Fruit fly (Drosophila melanogaster) whole organism, embryonic: ENCODE measurements around the gene Cog2.

Experiments used
- Bgb ChIP-seq: fragments of 200-800 bp; sonication (Bioruptor generic); IDR thresholded peaks from 2 replicates; pipeline ENCODE4 v1.3.6; 2022; ENCODE audit warnings: missing biosample characterization, missing genetic modification characterization; ENCODE audit not compliant: partially characterized antibody
- C15 ChIP-seq: fragments of 200-800 bp; sonication (Bioruptor generic); IDR thresholded peaks from 3 replicates; pipeline ENCODE4 v1.3.6; 2022; ENCODE audit warnings: missing biosample characterization, missing genetic modification characterization
- CG10209 ChIP-seq: fragments of 200-800 bp; sonication (Bioruptor generic); optimal IDR thresholded peaks from 3 replicates; lab custom pipeline; 2017; ENCODE audit warnings: missing biosample characterization, mild to moderate bottlenecking, missing genetic modification characterization, missing genetic modification reagents
- CG10431 ChIP-seq: fragments of 200-800 bp; sonication (Bioruptor generic); optimal IDR thresholded peaks from 3 replicates; lab custom pipeline; 2018; ENCODE audit warnings: missing biosample characterization, mild to moderate bottlenecking, missing genetic modification characterization
- CG10654 ChIP-seq: fragments of 200-800 bp; sonication (Bioruptor generic); optimal IDR thresholded peaks from 2 replicates; lab custom pipeline; 2016; ENCODE audit warnings: missing biosample characterization, missing genetic modification characterization
- CG16813 ChIP-seq: fragments of 200-800 bp; sonication (Bioruptor generic); IDR thresholded peaks from 3 replicates; pipeline ENCODE4 v1.3.6; 2022; ENCODE audit warnings: missing biosample characterization, missing genetic modification characterization; ENCODE audit not compliant: partially characterized antibody
- CG18011 ChIP-seq: fragments of 200-800 bp; sonication (Bioruptor generic); optimal IDR thresholded peaks from 2 replicates; lab custom pipeline; 2017; ENCODE audit warnings: missing biosample characterization, missing genetic modification characterization, mild to moderate bottlenecking, moderate library complexity, missing genotype
- CG2889 ChIP-seq: fragments of 200-800 bp; sonication (Bioruptor generic); IDR thresholded peaks from 3 replicates; pipeline ENCODE4 v1.3.6; 2022; ENCODE audit warnings: missing biosample characterization, missing genetic modification characterization
- CG3065 ChIP-seq: fragments of 200-800 bp; sonication (Bioruptor generic); optimal IDR thresholded peaks from 2 replicates; lab custom pipeline; 2016; ENCODE audit warnings: missing biosample characterization, missing genetic modification characterization
- CG34376 ChIP-seq: fragments of 200-800 bp; sonication (Bioruptor generic); optimal IDR thresholded peaks from 2 replicates; lab custom pipeline; 2018; ENCODE audit warnings: missing biosample characterization, mild to moderate bottlenecking, missing genetic modification characterization
- CG3847 ChIP-seq: fragments of 200-800 bp; sonication (Bioruptor generic); IDR thresholded peaks from 2 replicates; pipeline ENCODE4 v1.3.6; 2022; ENCODE audit warnings: missing biosample characterization, missing genetic modification characterization
- CG3995 ChIP-seq: fragments of 200-800 bp; sonication (Bioruptor generic); optimal IDR thresholded peaks from 3 replicates; lab custom pipeline; 2016; ENCODE audit warnings: missing biosample characterization, missing genetic modification characterization
- CG42726 ChIP-seq: fragments of 200-800 bp; sonication (Bioruptor generic); IDR thresholded peaks from 2 replicates; pipeline ENCODE4 v1.3.6; 2022; ENCODE audit warnings: missing biosample characterization, missing genetic modification characterization; ENCODE audit not compliant: partially characterized antibody
- CG6813 ChIP-seq: fragments of 200-800 bp; sonication (Bioruptor generic); optimal IDR thresholded peaks from 2 replicates; lab custom pipeline; 2017; ENCODE audit warnings: missing biosample characterization, missing genetic modification characterization, mild to moderate bottlenecking, moderate library complexity, missing genetic modification reagents
- CG7987 ChIP-seq: fragments of 200-800 bp; sonication (Bioruptor generic); optimal IDR thresholded peaks from 2 replicates; lab custom pipeline; 2018; ENCODE audit warnings: missing biosample characterization, mild to moderate bottlenecking, missing genetic modification characterization, moderate library complexity
- CG8765 ChIP-seq: fragments of 200-800 bp; sonication (Bioruptor generic); IDR thresholded peaks from 2 replicates; pipeline ENCODE4 v1.3.6; 2022; ENCODE audit warnings: missing biosample characterization, missing genetic modification characterization
- CG9817 ChIP-seq: fragments of 200-800 bp; sonication (Bioruptor generic); optimal IDR thresholded peaks from 2 replicates; lab custom pipeline; 2018; ENCODE audit warnings: missing biosample characterization, mild to moderate bottlenecking, missing genetic modification characterization, moderate library complexity
- Dp ChIP-seq: fragments of 200-800 bp; sonication (Bioruptor generic); optimal IDR thresholded peaks from 2 replicates; lab custom pipeline; 2018; ENCODE audit warnings: missing biosample characterization, mild to moderate bottlenecking, missing genetic modification characterization, moderate library complexity
- Eip74EF ChIP-seq, 2 experiments: fragments of 200-800 bp in 1 of 2; fragments of >200 bp in 1 of 2; sonication (Bioruptor generic) in 1 of 2; optimal IDR thresholded peaks; 2 replicates each; lab custom pipeline; 2017 to 2019; ENCODE audit warnings: missing biosample characterization in 2 of 2, missing genetic modification characterization in 2 of 2, mild to moderate bottlenecking in 1 of 2, moderate library complexity in 1 of 2
- Gsc ChIP-seq: fragments of 200-800 bp; sonication (Bioruptor generic); IDR thresholded peaks from 2 replicates; pipeline ENCODE4 v1.3.6; 2022; ENCODE audit warnings: missing biosample characterization, missing genetic modification characterization
- H2.0 ChIP-seq: fragments of 200-800 bp; sonication (Bioruptor generic); IDR thresholded peaks from 2 replicates; pipeline ENCODE4 v1.3.6; 2022; ENCODE audit warnings: missing biosample characterization, missing genetic modification characterization
- HLH3B ChIP-seq: fragments of 200-800 bp; sonication (Bioruptor generic); IDR thresholded peaks from 2 replicates; pipeline ENCODE4 v1.3.6; 2022; ENCODE audit warnings: missing biosample characterization, missing genetic modification characterization
- HLH4C ChIP-seq: fragments of 200-800 bp; sonication (Bioruptor generic); IDR thresholded peaks from 3 replicates; pipeline ENCODE4 v1.3.6; 2022; ENCODE audit warnings: missing biosample characterization, missing genetic modification characterization; ENCODE audit not compliant: partially characterized antibody
- HLH54F ChIP-seq: fragments of 200-800 bp; sonication (Bioruptor generic); optimal IDR thresholded peaks from 3 replicates; lab custom pipeline; 2016; ENCODE audit warnings: missing biosample characterization, missing genetic modification characterization
- Hey ChIP-seq: fragments of 200-800 bp; sonication (Bioruptor generic); optimal IDR thresholded peaks from 3 replicates; lab custom pipeline; 2018; ENCODE audit warnings: missing biosample characterization, mild to moderate bottlenecking, missing genetic modification characterization
- Med ChIP-seq: fragments of 200-800 bp; sonication (Bioruptor generic); peaks from one replicate; lab custom pipeline; 2016; ENCODE audit warnings: missing biosample characterization, missing genetic modification characterization, mild to moderate bottlenecking, inconsistent platforms, moderate library complexity
- Meics ChIP-seq: fragments of 200-800 bp; sonication (Bioruptor generic); optimal IDR thresholded peaks from 2 replicates; lab custom pipeline; 2017; ENCODE audit warnings: missing biosample characterization, mild to moderate bottlenecking, missing genetic modification characterization
- NC2β ChIP-seq: fragments of 200-800 bp; sonication (Bioruptor generic); optimal IDR thresholded peaks from 2 replicates; lab custom pipeline; 2016; ENCODE audit warnings: missing biosample characterization, missing genetic modification characterization
- Poxn ChIP-seq: fragments of 200-800 bp; sonication (Bioruptor generic); IDR thresholded peaks from 2 replicates; pipeline ENCODE4 v1.3.6; 2022; ENCODE audit warnings: missing biosample characterization, missing genetic modification characterization
- Spps ChIP-seq: fragments of 200-800 bp; sonication (Bioruptor generic); optimal IDR thresholded peaks from 2 replicates; lab custom pipeline; 2018; ENCODE audit warnings: missing biosample characterization, mild to moderate bottlenecking, missing genetic modification characterization
- Sry-β ChIP-seq: fragments of 200-800 bp; sonication (Bioruptor generic); optimal IDR thresholded peaks from 2 replicates; lab custom pipeline; 2018; ENCODE audit warnings: missing biosample characterization, mild to moderate bottlenecking, missing genetic modification characterization, moderate library complexity
- ab ChIP-seq: fragments of 200-800 bp; sonication (Bioruptor generic); optimal IDR thresholded peaks from 2 replicates; lab custom pipeline; 2016; ENCODE audit warnings: missing biosample characterization, missing genetic modification characterization
- ase ChIP-seq: fragments of 200-800 bp; sonication (Bioruptor generic); IDR thresholded peaks from 3 replicates; pipeline ENCODE4 v1.3.6; 2022; ENCODE audit warnings: missing biosample characterization, missing genetic modification characterization
- btn ChIP-seq: fragments of 200-800 bp; sonication (Bioruptor generic); optimal IDR thresholded peaks from 2 replicates; lab custom pipeline; 2016; ENCODE audit warnings: missing biosample characterization, missing genetic modification characterization
- chinmo ChIP-seq: fragments of 200-800 bp; sonication (Bioruptor generic); IDR thresholded peaks from 4 replicates; pipeline ENCODE4 v1.3.6; 2022; ENCODE audit warnings: missing biosample characterization, missing genetic modification characterization; ENCODE audit not compliant: partially characterized antibody
- crol ChIP-seq: fragments of 200-800 bp; sonication (Bioruptor generic); IDR thresholded peaks from 2 replicates; pipeline ENCODE4 v1.3.6; 2022; ENCODE audit warnings: missing biosample characterization, missing genetic modification characterization
- grau ChIP-seq: fragments of 200-800 bp; optimal IDR thresholded peaks from 3 replicates; lab custom pipeline; 2019; ENCODE audit warnings: missing biosample characterization, mild to moderate bottlenecking, missing genetic modification characterization, moderate library complexity
- ken ChIP-seq: fragments of 200-800 bp; sonication (Bioruptor generic); IDR thresholded peaks from 3 replicates; pipeline ENCODE4 v1.3.6; 2022; ENCODE audit warnings: missing biosample characterization, missing genetic modification characterization
- lilli ChIP-seq: fragments of 200-800 bp; sonication (Bioruptor generic); optimal IDR thresholded peaks from 3 replicates; lab custom pipeline; 2016; ENCODE audit warnings: missing biosample characterization, missing genetic modification characterization
- nau ChIP-seq: fragments of 200-800 bp; sonication (Bioruptor generic); optimal IDR thresholded peaks from 3 replicates; lab custom pipeline; 2017; ENCODE audit warnings: missing biosample characterization, mild to moderate bottlenecking, missing genetic modification characterization, missing genetic modification reagents
- pfk ChIP-seq: fragments of 200-800 bp; sonication (Bioruptor generic); optimal IDR thresholded peaks from 2 replicates; lab custom pipeline; 2018; ENCODE audit warnings: missing biosample characterization, mild to moderate bottlenecking, missing genetic modification characterization, moderate library complexity
- pzg ChIP-seq: fragments of 200-800 bp; sonication (Bioruptor generic); optimal IDR thresholded peaks from 3 replicates; lab custom pipeline; 2018; ENCODE audit warnings: missing biosample characterization, mild to moderate bottlenecking, missing genetic modification characterization, moderate library complexity
- scrt ChIP-seq: fragments of 200-800 bp; sonication (Bioruptor generic); optimal IDR thresholded peaks from 2 replicates; lab custom pipeline; 2018; ENCODE audit warnings: missing biosample characterization, mild to moderate bottlenecking, missing genetic modification characterization, moderate library complexity
- sna ChIP-seq: fragments of 200-800 bp; sonication (Bioruptor generic); IDR thresholded peaks from 2 replicates; pipeline ENCODE4 v1.3.6; 2022; ENCODE audit warnings: missing biosample characterization, missing genetic modification characterization; ENCODE audit not compliant: partially characterized antibody
- ssp ChIP-seq: fragments of 200-800 bp; sonication (Bioruptor generic); IDR thresholded peaks from 2 replicates; pipeline ENCODE4 v1.3.6; 2022; ENCODE audit warnings: missing biosample characterization, missing genetic modification characterization
- tup ChIP-seq: fragments of 200-800 bp; sonication (Bioruptor generic); optimal IDR thresholded peaks from 2 replicates; lab custom pipeline; 2016; ENCODE audit warnings: missing biosample characterization, mild to moderate bottlenecking, missing genetic modification characterization, moderate library complexity
- twi ChIP-seq: fragments of 200-800 bp; optimal IDR thresholded peaks from 2 replicates; lab custom pipeline; 2019; ENCODE audit warnings: missing biosample characterization, mild to moderate bottlenecking, missing genetic modification characterization, moderate library complexity
- tx ChIP-seq: fragments of 200-800 bp; sonication (Bioruptor generic); optimal IDR thresholded peaks from 2 replicates; lab custom pipeline; 2016; ENCODE audit warnings: missing biosample characterization, missing genetic modification characterization
- unc-4 ChIP-seq: fragments of 200-800 bp; sonication (Bioruptor generic); IDR thresholded peaks from 2 replicates; pipeline ENCODE4 v1.3.6; 2022; ENCODE audit warnings: missing biosample characterization, missing genetic modification characterization; ENCODE audit not compliant: partially characterized antibody
- vvl ChIP-seq: fragments of 200-800 bp; sonication (Bioruptor generic); IDR thresholded peaks from 2 replicates; pipeline ENCODE4 v1.3.6; 2022; ENCODE audit warnings: missing biosample characterization, missing genetic modification characterization

Cog2 gene

DNA sequence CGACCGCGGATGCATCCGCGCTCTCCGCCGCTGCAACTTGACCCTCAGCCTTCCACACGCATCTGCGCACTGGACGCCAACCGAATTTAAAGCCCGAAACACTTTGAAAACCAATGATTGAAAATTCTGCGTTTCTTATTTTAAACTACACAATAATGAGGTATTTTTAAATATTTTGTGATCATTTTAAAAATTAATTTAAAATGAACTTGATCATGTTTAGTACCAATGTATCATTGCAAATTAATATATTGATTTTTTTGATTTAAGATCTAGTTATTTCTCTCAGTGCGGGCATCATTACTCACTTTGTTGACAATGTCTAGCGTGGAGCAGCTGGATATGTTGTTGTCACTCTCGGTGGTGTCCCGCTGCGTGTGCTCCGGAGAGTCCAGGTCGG lies 5.4 kb upstream of the Cog2 start (continued):
- TF ChIP-seq CG10654 (GFP tag; lab: Kevin White, UChicago) (no peak), btn (no peak), CG10209 (GFP tag; lab: Kevin White, UChicago) (peak; percentile 37), CG42726 (GFP tag; lab: Robert Waterston, UW) (no peak), C15 (GFP tag; lab: Robert Waterston, UW) (no peak), Sry-β (GFP tag; lab: Kevin White, UChicago) (no peak), CG3065 (GFP tag; lab: Kevin White, UChicago) (no peak), sna (GFP tag; lab: Robert Waterston, UW) (no peak), Med (peak; percentile 29), twi (tag; lab: Kevin White, UChicago) (no peak), CG10431 (no peak), Gsc (GFP tag; lab: Robert Waterston, UW) (no peak), Eip74EF (GFP tag; optimal IDR thresholded peaks at IDR 0.05; lab: Kevin White, UChicago) (no peak), CG18011 (GFP tag; lab: Kevin White, UChicago) (no peak), nau (GFP tag; lab: Kevin White, UChicago) (no peak), grau (peak; percentile 51), pfk (no peak), CG7987 (GFP tag; lab: Kevin White, UChicago) (no peak), NC2β (GFP tag; lab: Kevin White, UChicago) (no peak), HLH54F (GFP tag; lab: Kevin White, UChicago) (no peak), Spps (tag; lab: Kevin White, UChicago) (no peak), vvl (GFP tag; lab: Robert Waterston, UW) (peak; percentile 77), CG3995 (GFP tag; lab: Kevin White, UChicago) (no peak), ase (GFP tag; lab: Robert Waterston, UW) (no peak), CG9817 (tag; lab: Kevin White, UChicago) (peak; percentile 39), Meics (GFP tag; lab: Kevin White, UChicago) (peak; percentile 13), scrt (GFP tag; lab: Kevin White, UChicago) (no peak), Hey (tag; lab: Kevin White, UChicago) (no peak), ssp (GFP tag; lab: Robert Waterston, UW) (0 out of 2 replicates have a peak, but pooled peaks have one; percentile 27), CG2889 (GFP tag; lab: Robert Waterston, UW) (no peak), HLH3B (GFP tag; lab: Robert Waterston, UW) (peak; percentile 64; the same call in 1 of the 2 replicates), chinmo (no peak), H2.0 (peak; percentile 23; the same call in 1 of the 2 replicates)

DNA sequence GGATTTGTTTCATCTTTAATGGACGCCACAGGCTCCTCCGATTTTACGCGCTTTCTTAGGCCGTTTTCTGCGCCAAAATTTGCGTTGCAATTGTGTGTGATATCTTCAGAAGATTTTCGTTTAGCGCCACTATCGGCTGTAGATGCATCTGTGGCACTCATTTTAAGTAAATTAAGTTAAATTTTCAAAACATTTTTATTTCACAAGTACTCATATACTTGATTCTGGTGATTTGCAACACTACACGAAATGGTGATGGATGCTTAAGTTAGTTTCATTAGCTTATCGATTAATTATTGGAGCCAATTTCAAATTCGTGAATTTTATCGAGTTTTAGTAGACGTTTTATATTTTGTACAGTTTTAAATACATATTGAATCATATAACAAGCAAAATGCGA lies 2.2 kb upstream of the Cog2 start, which contains the start of gene CG6171:
TSS of gene CG6171 (minus strand) at position 250 of the 400 bp plus-strand sequence.
- TF ChIP-seq Bgb (GFP tag; lab: Robert Waterston, UW) (peak; percentile 30; the same call in 1 of the 2 replicates), CG8765 (GFP tag; lab: Robert Waterston, UW) (no peak), CG3847 (GFP tag; lab: Robert Waterston, UW) (no peak), HLH4C (GFP tag; lab: Robert Waterston, UW) (peak; percentile 47; the same call in 2 of the 3 replicates), crol (GFP tag; lab: Robert Waterston, UW) (no peak), lilli (GFP tag; lab: Kevin White, UChicago) (peak; percentile 28), pzg (GFP tag; lab: Kevin White, UChicago) (peak; percentile 55), Dp (GFP tag; lab: Kevin White, UChicago) (peak; percentile 82), ken (GFP tag; lab: Robert Waterston, UW) (no peak), CG34376 (GFP tag; lab: Kevin White, UChicago) (peak; percentile 8), ab (no peak), unc-4 (GFP tag; lab: Robert Waterston, UW) (peak; percentile 59), sna (GFP tag; lab: Robert Waterston, UW) (peak; percentile 23; the same call in 1 of the 2 replicates), tup (GFP tag; lab: Kevin White, UChicago) (no peak), Med (peak; percentile 82), tx (GFP tag; lab: Kevin White, UChicago) (no peak), CG6813 (no peak), Poxn (GFP tag; lab: Robert Waterston, UW) (no peak), CG16813 (GFP tag; lab: Robert Waterston, UW) (0 out of 3 replicates have a peak, but pooled peaks have one; percentile 29)
